Worm (Caenorhabditis elegans) whole organism, late embryonic: ENCODE results near the gene nlp-78.

Experiments used
- C08G9.2 ChIP-seq: sonication (generic microtip); optimal IDR thresholded peaks from 2 replicates; lab custom pipeline; 2016; ENCODE audit warnings: mild to moderate bottlenecking, missing genetic modification characterization, moderate library complexity, missing compliant biosample characterization
- K09A11.1 ChIP-seq: sonication (generic microtip); optimal IDR thresholded peaks from 2 replicates; lab custom pipeline; 2017; ENCODE audit warnings: antibody characterized with exemption, mild to moderate bottlenecking, missing genetic modification characterization, missing compliant biosample characterization; ENCODE audit not compliant: insufficient read depth
- Y22D7AL.16 ChIP-seq: sonication (generic microtip); optimal IDR thresholded peaks from 2 replicates; lab custom pipeline; 2016; ENCODE audit warnings: missing genetic modification characterization, missing compliant biosample characterization
- ama-1 ChIP-seq: fragments of 150-350 bp; optimal IDR thresholded peaks from 2 replicates; lab custom pipeline; 2014
- ceh-18 ChIP-seq: sonication (generic microtip); optimal IDR thresholded peaks from 2 replicates; lab custom pipeline; 2016; ENCODE audit warnings: missing genetic modification characterization, missing compliant biosample characterization
- ceh-2 ChIP-seq: sonication (generic microtip); optimal IDR thresholded peaks from 2 replicates; lab custom pipeline; 2016; ENCODE audit warnings: missing genotype, missing genetic modification characterization, missing compliant biosample characterization
- ceh-22 ChIP-seq: sonication (generic microtip); optimal IDR thresholded peaks from 2 replicates; lab custom pipeline; 2017; ENCODE audit warnings: missing biosample characterization, missing genetic modification characterization
- ceh-24 ChIP-seq: sonication (generic microtip); optimal IDR thresholded peaks from 2 replicates; lab custom pipeline; 2016; ENCODE audit warnings: mild to moderate bottlenecking, missing genetic modification characterization, missing compliant biosample characterization
- ceh-30 ChIP-seq: fragments of 150-350 bp; optimal IDR thresholded peaks from 2 replicates; lab custom pipeline; 2014; ENCODE audit warnings: missing biosample characterization, missing genetic modification characterization
- ceh-34 ChIP-seq: sonication (generic microtip); optimal IDR thresholded peaks from 2 replicates; lab custom pipeline; 2016; ENCODE audit warnings: mild to moderate bottlenecking, missing genetic modification characterization, missing compliant biosample characterization
- ceh-48 ChIP-seq: sonication (generic microtip); optimal IDR thresholded peaks from 2 replicates; lab custom pipeline; 2016; ENCODE audit warnings: missing genetic modification characterization, inconsistent platforms, missing compliant biosample characterization
- ceh-6 ChIP-seq: fragments of 200-800 bp; sonication (Bioruptor generic); optimal IDR thresholded peaks from 2 replicates; lab custom pipeline; 2018; ENCODE audit warnings: mild to moderate bottlenecking, missing genetic modification characterization, missing compliant biosample characterization
- dve-1 ChIP-seq: sonication (generic microtip); optimal IDR thresholded peaks from 2 replicates; lab custom pipeline; 2017; ENCODE audit warnings: antibody characterized with exemption, mild to moderate bottlenecking, missing genetic modification characterization, missing compliant biosample characterization
- elt-4 ChIP-seq: sonication (generic microtip); optimal IDR thresholded peaks from 2 replicates; lab custom pipeline; 2016; ENCODE audit warnings: missing genetic modification characterization, missing compliant biosample characterization
- ets-4 ChIP-seq: sonication (generic microtip); optimal IDR thresholded peaks from 2 replicates; lab custom pipeline; 2016; ENCODE audit warnings: missing genetic modification characterization, missing compliant biosample characterization
- fax-1 ChIP-seq: sonication (generic microtip); optimal IDR thresholded peaks from 2 replicates; lab custom pipeline; 2016; ENCODE audit warnings: missing genotype, missing genetic modification characterization, missing compliant biosample characterization
- fkh-6 ChIP-seq: sonication (generic microtip); optimal IDR thresholded peaks from 2 replicates; lab custom pipeline; 2016; ENCODE audit warnings: missing genetic modification characterization, missing compliant biosample characterization
- hlh-30 ChIP-seq: sonication (generic microtip); optimal IDR thresholded peaks from 2 replicates; lab custom pipeline; 2017; ENCODE audit warnings: antibody characterized with exemption, missing genetic modification characterization, missing compliant biosample characterization; ENCODE audit not compliant: insufficient read depth
- hlh-6 ChIP-seq: sonication (generic microtip); optimal IDR thresholded peaks from 2 replicates; lab custom pipeline; 2016; ENCODE audit warnings: missing genotype, missing genetic modification characterization, missing compliant biosample characterization
- hlh-8 ChIP-seq: sonication (generic microtip); optimal IDR thresholded peaks from 2 replicates; lab custom pipeline; 2016; ENCODE audit warnings: missing genotype, missing genetic modification characterization, missing compliant biosample characterization
- madf-2 ChIP-seq: sonication (generic microtip); optimal IDR thresholded peaks from 2 replicates; lab custom pipeline; 2017; ENCODE audit warnings: missing genetic modification characterization, missing compliant biosample characterization
- nhr-11 ChIP-seq: fragments of 150-350 bp; optimal IDR thresholded peaks from 2 replicates; lab custom pipeline; 2014; ENCODE audit warnings: missing biosample characterization, missing genetic modification characterization
- nhr-232 ChIP-seq: sonication (generic microtip); optimal IDR thresholded peaks from 2 replicates; lab custom pipeline; 2016; ENCODE audit warnings: missing genetic modification characterization, missing compliant biosample characterization
- odd-2 ChIP-seq: sonication (generic microtip); optimal IDR thresholded peaks from 2 replicates; lab custom pipeline; 2017; ENCODE audit warnings: antibody characterized with exemption, mild to moderate bottlenecking, missing genetic modification characterization, missing compliant biosample characterization
- pat-9 ChIP-seq: fragments of 200-800 bp; sonication (Bioruptor generic); optimal IDR thresholded peaks from 2 replicates; lab custom pipeline; 2018; ENCODE audit warnings: mild to moderate bottlenecking, missing genetic modification characterization, moderate library complexity, missing compliant biosample characterization
- pax-1 ChIP-seq: fragments of 150-350 bp; optimal IDR thresholded peaks from 2 replicates; lab custom pipeline; 2014; ENCODE audit warnings: missing biosample characterization, missing genetic modification characterization
- pha-4 ChIP-seq: fragments of 150-350 bp; optimal IDR thresholded peaks from 2 replicates; lab custom pipeline; 2018; ENCODE audit warnings: missing biosample characterization, missing genetic modification reagents, missing genetic modification characterization
- pqm-1 ChIP-seq: sonication (generic microtip); optimal IDR thresholded peaks from 2 replicates; lab custom pipeline; 2016; ENCODE audit warnings: missing genetic modification characterization, missing compliant biosample characterization
- ref-2 ChIP-seq: sonication (generic microtip); optimal IDR thresholded peaks from 2 replicates; lab custom pipeline; 2016; ENCODE audit warnings: missing genetic modification characterization, missing compliant biosample characterization
- rnt-1 ChIP-seq: sonication (generic microtip); optimal IDR thresholded peaks from 2 replicates; lab custom pipeline; 2016; ENCODE audit warnings: missing genetic modification characterization, missing compliant biosample characterization
- sox-2 ChIP-seq: fragments of 200-800 bp; sonication (Bioruptor generic); IDR thresholded peaks from 2 replicates; pipeline ENCODE4 v1.3.6; 2022; ENCODE audit warnings: missing genetic modification reagents, missing genetic modification characterization, missing compliant biosample characterization
- tbx-2 ChIP-seq: sonication (generic microtip); optimal IDR thresholded peaks from 2 replicates; lab custom pipeline; 2016; ENCODE audit warnings: missing genetic modification characterization, missing compliant biosample characterization
- tbx-7 ChIP-seq: sonication (generic microtip); optimal IDR thresholded peaks from 2 replicates; lab custom pipeline; 2016; ENCODE audit warnings: missing genotype, missing genetic modification characterization, missing compliant biosample characterization
- ttx-3 ChIP-seq: sonication (generic microtip); optimal IDR thresholded peaks from 2 replicates; lab custom pipeline; 2016; ENCODE audit warnings: missing genetic modification reagents, missing genetic modification characterization, missing compliant biosample characterization
- unc-42 ChIP-seq: sonication (generic microtip); optimal IDR thresholded peaks from 2 replicates; lab custom pipeline; 2016; ENCODE audit warnings: missing genotype, missing genetic modification characterization, missing compliant biosample characterization
- unc-86 ChIP-seq: sonication (generic microtip); optimal IDR thresholded peaks from 2 replicates; lab custom pipeline; 2016; ENCODE audit warnings: missing genetic modification characterization, missing compliant biosample characterization
- zip-5 ChIP-seq: sonication (generic microtip); optimal IDR thresholded peaks from 2 replicates; lab custom pipeline; 2016; ENCODE audit warnings: missing genetic modification characterization, missing compliant biosample characterization

Gene nlp-78

DNA sequence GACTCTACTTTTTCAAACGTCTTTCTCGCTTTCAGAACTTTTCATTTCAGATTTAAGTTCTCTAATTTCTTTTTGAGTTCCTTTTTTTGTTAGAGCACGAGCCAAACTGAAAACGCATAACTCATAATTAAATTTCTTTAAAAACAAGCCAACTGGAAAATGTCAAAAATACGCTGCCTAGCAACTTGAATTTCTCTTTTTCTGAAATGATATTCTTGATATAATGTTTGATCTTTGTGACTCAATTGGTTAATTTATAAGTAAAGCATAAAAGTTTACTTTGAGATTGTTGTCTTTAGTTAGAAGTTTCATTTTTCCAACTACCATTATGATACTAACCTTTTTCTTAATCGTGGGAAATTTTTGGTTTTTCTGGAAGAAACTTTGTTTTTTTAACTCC, 5.1 kb downstream of the nlp-78 start:
- no peak for TF ChIP-seq nhr-232
- TF ChIP-seq pax-1 = no peak
- no peak for TF ChIP-seq hlh-6 (tag; lab: Kevin White, UChicago)
- no peak for TF ChIP-seq zip-5 (tag; lab: Kevin White, UChicago)
- no peak for TF ChIP-seq madf-2
- TF ChIP-seq ceh-24 (tag; lab: Kevin White, UChicago) = no peak

DNA sequence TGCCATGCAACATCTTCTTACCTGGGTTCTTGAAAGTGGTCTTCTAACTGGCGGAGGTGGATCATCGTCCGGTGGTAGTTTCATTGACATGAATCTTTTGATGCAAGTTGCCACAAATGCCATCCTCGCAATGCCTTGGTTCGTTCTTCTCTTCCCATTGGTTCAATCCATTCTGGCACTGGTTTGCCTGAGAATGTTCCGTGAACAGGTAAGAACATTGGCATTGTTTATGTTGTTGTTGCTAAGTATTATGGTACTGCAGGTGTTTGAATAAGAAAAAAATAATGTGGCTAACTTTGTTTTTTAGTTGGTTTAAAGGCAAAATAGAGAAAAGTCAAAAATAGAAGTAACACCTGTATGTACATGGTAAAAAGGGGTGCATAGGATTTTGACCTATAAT, 7.8 kb downstream of the nlp-78 start:
- TF ChIP-seq elt-4 (tag; lab: Kevin White, UChicago) (no peak), ceh-18 (tag; lab: Kevin White, UChicago) (no peak), madf-2 (no peak), ama-1 (no peak), ceh-24 (tag; lab: Kevin White, UChicago) (no peak), ets-4 (no peak), pqm-1 (tag; lab: Kevin White, UChicago) (no peak), ceh-30 (tag; lab: Kevin White, UChicago) (no peak), tbx-7 (tag; lab: Kevin White, UChicago) (no peak), nhr-232 (no peak), K09A11.1 (tag; lab: Kevin White, UChicago) (no peak), ceh-48 (tag; lab: Kevin White, UChicago) (no peak), ceh-22 (tag; lab: Kevin White, UChicago) (no peak), rnt-1 (no peak), pat-9 (tag; lab: Kevin White, UChicago) (no peak), ttx-3 (tag; lab: Kevin White, UChicago) (no peak), fax-1 (no peak), ceh-34 (tag; lab: Kevin White, UChicago) (no peak)

DNA sequence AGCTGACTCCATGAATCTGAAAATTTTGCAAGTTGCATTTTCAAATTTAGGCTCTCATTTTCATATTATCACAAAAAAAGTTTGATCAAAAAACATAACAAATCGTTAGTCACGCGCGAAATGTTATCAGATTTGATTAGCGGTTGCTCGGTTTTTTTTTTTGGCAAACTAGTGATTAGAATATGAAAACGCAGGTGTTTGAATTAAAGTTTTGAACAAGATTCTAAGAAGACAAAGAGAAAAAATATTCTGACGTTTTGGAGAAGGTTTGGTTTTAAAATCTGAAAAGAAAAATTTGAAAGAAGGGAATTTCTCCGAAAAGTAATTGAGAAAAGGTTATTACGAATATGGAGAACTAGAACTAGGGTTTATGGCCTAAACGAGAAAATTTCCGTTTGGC, 8.4 kb downstream of the nlp-78 start:
- TF ChIP-seq nhr-11 (tag; lab: Kevin White, UChicago) (no peak), K09A11.1 (tag; lab: Kevin White, UChicago) (no peak), fkh-6 (no peak), ceh-24 (tag; lab: Kevin White, UChicago) (no peak), hlh-6 (tag; lab: Kevin White, UChicago) (no peak)

DNA sequence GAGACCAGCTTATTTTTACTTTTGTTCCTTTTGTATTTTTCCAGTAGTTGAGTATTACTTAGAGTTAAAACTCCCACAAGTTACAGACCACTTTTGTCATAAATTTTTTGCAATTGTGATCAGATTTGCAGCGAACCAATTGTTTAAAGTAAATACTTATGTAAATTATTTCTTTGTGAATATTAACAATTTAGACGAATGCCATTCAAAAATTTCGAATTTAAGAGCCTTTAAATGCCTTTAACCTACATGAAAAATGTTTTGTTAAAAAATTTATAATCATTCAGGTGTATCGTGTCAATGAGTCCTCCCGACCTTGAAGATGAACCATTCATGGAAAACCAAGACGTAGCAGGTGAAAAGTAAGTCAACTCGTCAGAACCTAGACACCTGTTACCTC, 10.0 kb downstream of the nlp-78 start, which contains the start of gene W07A12.4:
TSS of gene W07A12.4 (plus strand) at position 301 of the 400 bp plus-strand sequence.
- TF ChIP-seq nhr-232 (no peak), Y22D7AL.16 (tag; lab: Kevin White, UChicago) (no peak), ceh-24 (tag; lab: Kevin White, UChicago) (no peak), odd-2 (tag; lab: Kevin White, UChicago) (no peak), ref-2 (tag; lab: Kevin White, UChicago) (no peak), madf-2 (no peak), dve-1 (tag; lab: Kevin White, UChicago) (no peak), hlh-6 (tag; lab: Kevin White, UChicago) (no peak)
- TF ChIP-seq, all 69 proteins: peak for 0

DNA sequence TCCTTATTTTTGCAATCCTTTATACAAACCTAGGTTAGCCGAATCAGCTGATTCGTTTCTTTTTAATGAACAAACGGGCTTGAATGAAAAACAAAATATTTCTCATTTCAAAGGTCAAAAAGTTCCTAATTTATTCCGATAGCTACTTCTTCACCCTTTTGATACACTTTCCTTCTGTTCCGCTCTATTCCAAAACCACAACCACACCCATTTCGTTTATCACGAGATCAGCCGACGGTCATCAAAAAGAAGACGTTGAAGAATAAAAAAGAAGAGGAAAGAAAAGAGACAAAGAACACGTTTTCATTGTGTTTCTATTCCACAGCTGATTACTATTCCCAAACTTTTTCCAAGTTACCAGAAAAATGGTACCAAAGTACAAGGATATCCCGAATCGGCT, 12.1 kb downstream of the nlp-78 start:
- TF ChIP-seq hlh-8 = no peak
- TF ChIP-seq ceh-2 (tag; lab: Kevin White, UChicago) = no peak

DNA sequence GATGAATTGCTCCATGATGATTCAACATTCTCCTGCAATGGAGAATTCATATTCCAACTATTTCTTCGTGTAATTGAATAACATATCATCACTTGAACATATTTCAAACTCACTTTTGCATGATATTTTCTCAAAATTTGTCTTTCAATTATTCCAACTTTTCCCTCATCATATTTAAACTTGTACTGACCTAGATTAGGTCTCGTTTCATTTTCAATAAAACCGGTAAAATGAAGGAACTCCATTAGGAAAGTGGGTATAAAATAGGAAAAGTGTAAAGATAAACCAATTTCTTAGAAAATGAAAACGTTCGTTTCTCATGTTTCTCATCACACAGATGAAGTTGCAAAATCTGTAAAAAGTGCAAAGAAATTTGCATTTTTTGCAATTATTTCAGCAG, 16.3 kb downstream of the nlp-78 start, which contains the start of gene col-78:
TSS of gene col-78 (plus strand) at position 301 of the 400 bp plus-strand sequence.
- TF ChIP-seq hlh-30 (tag; lab: Kevin White, UChicago) (no peak), nhr-11 (tag; lab: Kevin White, UChicago) (no peak), pax-1 (no peak), ceh-18 (tag; lab: Kevin White, UChicago) (no peak), fkh-6 (no peak), tbx-2 (tag; lab: Kevin White, UChicago) (no peak)

DNA sequence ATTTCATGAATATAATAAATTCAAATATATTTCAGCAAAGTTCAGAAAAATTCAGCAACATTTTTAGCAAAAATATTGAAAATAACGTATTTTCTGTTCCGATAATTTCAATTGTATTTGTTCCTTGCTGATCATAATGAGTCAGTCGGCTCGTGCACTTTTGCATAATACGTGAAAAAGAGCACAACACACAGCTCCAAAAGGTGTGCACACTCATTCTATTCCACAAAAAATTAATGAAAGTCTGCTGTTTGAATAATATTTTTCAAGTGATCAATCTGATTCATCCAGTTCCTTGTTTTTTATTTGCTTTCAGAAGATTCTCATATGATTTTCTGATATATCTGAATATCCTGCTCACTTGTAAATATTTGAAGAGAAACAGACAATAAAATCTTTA, 18.4 kb downstream of the nlp-78 start:
- no peak for TF ChIP-seq hlh-8
- no peak for TF ChIP-seq K09A11.1 (tag; lab: Kevin White, UChicago)
- no peak for TF ChIP-seq odd-2 (tag; lab: Kevin White, UChicago)
- no peak for TF ChIP-seq madf-2
- no peak for TF ChIP-seq ceh-6 (GFP tag; lab: Kevin White, UChicago)
- no peak for TF ChIP-seq sox-2
- TF ChIP-seq C08G9.2 (tag; lab: Kevin White, UChicago) = no peak
- no peak for TF ChIP-seq pax-1
- no peak for TF ChIP-seq nhr-232
- TF ChIP-seq nhr-11 (tag; lab: Kevin White, UChicago) = no peak
- TF ChIP-seq pat-9 (tag; lab: Kevin White, UChicago) = no peak
- TF ChIP-seq ceh-30 (tag; lab: Kevin White, UChicago) = no peak
- no peak for TF ChIP-seq unc-86 (tag; lab: Kevin White, UChicago)
- TF ChIP-seq unc-42 (tag; lab: Kevin White, UChicago) = no peak
- no peak for TF ChIP-seq pha-4 (tag; lab: Kevin White, UChicago)
